Worm (Caenorhabditis elegans) whole organism, L3 larva: ENCODE results near the gene klf-3.

Experiments
- R02D3.7 ChIP-seq: fragments of 150-350 bp; optimal IDR thresholded peaks from 2 replicates; lab custom pipeline; 2014; ENCODE audit warnings: missing biosample characterization, missing genetic modification characterization
- ZK546.5 ChIP-seq: sonication (generic microtip); optimal IDR thresholded peaks from 2 replicates; lab custom pipeline; 2017; ENCODE audit warnings: missing biosample characterization, missing genetic modification characterization
- aly-2 ChIP-seq: fragments of 150-350 bp; optimal IDR thresholded peaks from 2 replicates; lab custom pipeline; 2014; ENCODE audit warnings: missing biosample characterization, missing genetic modification characterization
- ama-1 ChIP-seq: fragments of 150-350 bp; optimal IDR thresholded peaks from 2 replicates; lab custom pipeline; 2018
- ceh-16 ChIP-seq: sonication (generic microtip); optimal IDR thresholded peaks from 2 replicates; lab custom pipeline; 2017; ENCODE audit warnings: missing biosample characterization, missing genetic modification characterization
- ceh-82 ChIP-seq: fragments of 150-350 bp; optimal IDR thresholded peaks from 2 replicates; lab custom pipeline; 2014; ENCODE audit warnings: missing biosample characterization, missing genetic modification characterization
- ceh-9 ChIP-seq: sonication (generic microtip); optimal IDR thresholded peaks from 2 replicates; lab custom pipeline; 2018; ENCODE audit warnings: missing biosample characterization, missing genetic modification characterization
- daf-12 ChIP-seq: fragments of 150-350 bp; optimal IDR thresholded peaks from 2 replicates; lab custom pipeline; 2014; ENCODE audit warnings: missing biosample characterization, missing genetic modification reagents, missing genetic modification characterization
- egl-27 ChIP-seq: sonication (generic microtip); optimal IDR thresholded peaks from 4 replicates; lab custom pipeline; 2017; ENCODE audit warnings: missing biosample characterization, missing genetic modification reagents, missing genetic modification characterization
- egl-5 ChIP-seq: fragments of 150-350 bp; optimal IDR thresholded peaks from 2 replicates; lab custom pipeline; 2017; ENCODE audit warnings: missing biosample characterization, missing genetic modification reagents, missing genetic modification characterization, inconsistent platforms
- elt-2 ChIP-seq: sonication (generic microtip); optimal IDR thresholded peaks from 2 replicates; lab custom pipeline; 2016; ENCODE audit warnings: missing genetic modification reagents, mild to moderate bottlenecking, missing genetic modification characterization, missing compliant biosample characterization
- elt-3 ChIP-seq, 3 experiments: fragments of 150-350 bp in 1 of 3; sonication (generic microtip) in 2 of 3; optimal IDR thresholded peaks; 2 replicates in 2 of 3; 4 replicates in 1 of 3; lab custom pipeline; 2014 to 2017; ENCODE audit warnings: missing biosample characterization in 3 of 3, missing genetic modification characterization in 3 of 3
- fkh-10 ChIP-seq: sonication (generic microtip); optimal IDR thresholded peaks from 2 replicates; lab custom pipeline; 2017; ENCODE audit warnings: missing biosample characterization, missing genetic modification reagents, missing genetic modification characterization
- fkh-2 ChIP-seq: fragments of 150-350 bp; optimal IDR thresholded peaks from 2 replicates; lab custom pipeline; 2014; ENCODE audit warnings: missing biosample characterization, missing genetic modification reagents, missing genetic modification characterization
- fos-1 ChIP-seq: fragments of 150-350 bp; optimal IDR thresholded peaks from 2 replicates; lab custom pipeline; 2014; ENCODE audit warnings: missing biosample characterization, missing genetic modification characterization
- hmg-11 ChIP-seq: sonication (generic microtip); optimal IDR thresholded peaks from 2 replicates; lab custom pipeline; 2016; ENCODE audit warnings: missing genetic modification characterization, missing compliant biosample characterization
- jun-1 ChIP-seq: fragments of 150-350 bp; optimal IDR thresholded peaks from 2 replicates; lab custom pipeline; 2014; ENCODE audit warnings: missing biosample characterization, missing genetic modification reagents, missing genetic modification characterization
- lin-39 ChIP-seq: fragments of 150-350 bp; optimal IDR thresholded peaks from 2 replicates; lab custom pipeline; 2018; ENCODE audit warnings: missing biosample characterization, missing genetic modification reagents, missing genetic modification characterization
- lsy-12 ChIP-seq: sonication (generic microtip); optimal IDR thresholded peaks from 2 replicates; lab custom pipeline; 2016; ENCODE audit warnings: mild to moderate bottlenecking, missing genetic modification characterization, missing compliant biosample characterization
- mml-1 ChIP-seq: fragments of 150-350 bp; sonication (generic microtip); optimal IDR thresholded peaks from 3 replicates; lab custom pipeline; 2014; ENCODE audit warnings: missing biosample characterization, missing genetic modification characterization
- nfya-1 ChIP-seq: sonication (generic microtip); optimal IDR thresholded peaks from 2 replicates; lab custom pipeline; 2017; ENCODE audit warnings: missing genetic modification characterization, mild to moderate bottlenecking, missing compliant biosample characterization, antibody characterized with exemption, moderate library complexity; ENCODE audit not compliant: insufficient read depth
- nhr-11 ChIP-seq: fragments of 150-350 bp; optimal IDR thresholded peaks from 2 replicates; lab custom pipeline; 2014; ENCODE audit warnings: missing biosample characterization, missing genetic modification characterization
- nhr-12 ChIP-seq: fragments of 150-350 bp; optimal IDR thresholded peaks from 2 replicates; lab custom pipeline; 2014; ENCODE audit warnings: missing biosample characterization, missing genetic modification characterization
- nhr-237 ChIP-seq: fragments of 150-350 bp; optimal IDR thresholded peaks from 2 replicates; lab custom pipeline; 2014; ENCODE audit warnings: missing biosample characterization, missing genetic modification characterization
- nhr-25 ChIP-seq: sonication (generic microtip); optimal IDR thresholded peaks from 2 replicates; lab custom pipeline; 2017; ENCODE audit warnings: missing biosample characterization, missing genetic modification characterization
- nhr-28 ChIP-seq: fragments of 150-350 bp; optimal IDR thresholded peaks from 2 replicates; lab custom pipeline; 2014; ENCODE audit warnings: missing biosample characterization, missing genetic modification characterization
- nhr-67 ChIP-seq: fragments of 150-350 bp; optimal IDR thresholded peaks from 2 replicates; lab custom pipeline; 2014; ENCODE audit warnings: missing biosample characterization, missing genetic modification characterization
- nhr-76 ChIP-seq: fragments of 150-350 bp; sonication (generic microtip); optimal IDR thresholded peaks from 5 replicates; lab custom pipeline; 2014; ENCODE audit warnings: missing biosample characterization, missing genetic modification characterization
- nhr-77 ChIP-seq: fragments of 150-350 bp; optimal IDR thresholded peaks from 2 replicates; lab custom pipeline; 2014; ENCODE audit warnings: missing biosample characterization, missing genetic modification characterization
- pqm-1 ChIP-seq: fragments of 150-350 bp; optimal IDR thresholded peaks from 2 replicates; lab custom pipeline; 2017; ENCODE audit warnings: missing biosample characterization, missing genetic modification characterization, inconsistent platforms
- sea-2 ChIP-seq: fragments of 150-350 bp; sonication (generic microtip); optimal IDR thresholded peaks from 4 replicates; lab custom pipeline; 2014; ENCODE audit warnings: missing biosample characterization, missing genetic modification reagents, missing genetic modification characterization
- skn-1 ChIP-seq: fragments of 150-350 bp; optimal IDR thresholded peaks from 2 replicates; lab custom pipeline; 2014; ENCODE audit warnings: missing biosample characterization, missing genetic modification characterization
- tbx-2 ChIP-seq: sonication (generic microtip); optimal IDR thresholded peaks from 2 replicates; lab custom pipeline; 2016; ENCODE audit warnings: mild to moderate bottlenecking, missing genetic modification characterization, missing compliant biosample characterization
- unc-39 ChIP-seq: sonication (generic microtip); optimal IDR thresholded peaks from 4 replicates; lab custom pipeline; 2017; ENCODE audit warnings: missing biosample characterization, missing genetic modification characterization
- unc-62 ChIP-seq: fragments of 150-350 bp; sonication (generic microtip); optimal IDR thresholded peaks from 4 replicates; lab custom pipeline; 2014; ENCODE audit warnings: missing biosample characterization, missing genetic modification reagents, missing genetic modification characterization
- zag-1 ChIP-seq: fragments of 150-350 bp; optimal IDR thresholded peaks from 2 replicates; lab custom pipeline; 2014; ENCODE audit warnings: missing biosample characterization, missing genetic modification characterization
- ztf-11 ChIP-seq: fragments of 150-350 bp; optimal IDR thresholded peaks from 2 replicates; lab custom pipeline; 2014; ENCODE audit warnings: missing biosample characterization, missing genetic modification characterization

Gene klf-3

DNA sequence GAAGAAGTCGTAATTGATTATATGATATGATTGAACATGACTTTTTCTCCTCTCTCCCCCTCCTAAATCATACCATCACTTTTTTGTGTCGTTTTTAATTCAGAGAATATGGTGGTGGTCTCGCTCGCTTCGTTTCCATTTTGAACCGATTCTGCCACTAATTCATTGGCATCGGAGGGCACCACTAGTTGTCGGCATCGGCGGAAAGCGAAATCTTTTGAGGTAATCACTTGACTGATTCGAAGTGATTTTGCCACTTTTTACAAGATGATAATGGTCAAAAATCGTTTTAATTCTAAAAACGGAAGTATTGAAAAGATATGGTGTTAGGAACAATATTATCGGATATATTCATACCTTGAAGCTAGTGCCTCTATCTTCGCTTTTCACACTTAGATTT, at the start of gene klf-3:
klf-3 (plus strand) TSS at position 109 of the 400 bp plus-strand sequence.
- TF ChIP-seq nhr-67 (tag; lab: Kevin White, UChicago) (no peak), egl-5 (tag; lab: Kevin White, UChicago) (no peak), tbx-2 (no peak), zag-1 (tag; lab: Kevin White, UChicago) (no peak), lin-39 (no peak), nhr-11 (tag; lab: Kevin White, UChicago) (no peak), ceh-9 (tag; lab: Kevin White, UChicago) (no peak), mml-1 (no peak), skn-1 (tag; lab: Kevin White, UChicago) (no peak), nfya-1 (tag; lab: Kevin White, UChicago) (no peak), nhr-76 (tag; lab: Kevin White, UChicago) (no peak), fos-1 (tag; lab: Kevin White, UChicago) (no peak)

DNA sequence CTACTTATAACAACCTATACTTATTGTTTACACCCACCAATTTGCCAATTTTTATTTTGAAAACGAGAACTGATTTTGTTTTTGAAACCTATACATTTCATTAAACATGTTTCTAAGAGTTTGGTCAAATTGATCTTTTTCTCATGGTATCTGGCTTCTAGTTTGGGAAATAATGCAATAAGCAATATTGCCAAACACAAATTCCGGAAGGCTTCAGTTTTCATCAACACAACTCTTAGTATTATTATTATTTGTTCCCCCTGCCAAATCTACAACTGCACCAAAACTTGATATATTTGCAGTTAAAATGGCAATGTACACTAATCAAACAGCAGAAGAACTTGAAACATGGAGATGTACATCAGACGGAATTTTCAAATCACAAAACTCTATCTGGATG, 48.0 kb upstream of the klf-3 start, which contains the start of gene sra-27:
sra-27 (plus strand) TSS at position 301 of the 400 bp plus-strand sequence.
- TF ChIP-seq tbx-2 (no peak), nfya-1 (tag; lab: Kevin White, UChicago) (no peak), nhr-77 (tag; lab: Kevin White, UChicago) (no peak), nhr-237 (tag; lab: Kevin White, UChicago) (no peak), egl-27 (tag; lab: Kevin White, UChicago) (no peak), ZK546.5 (tag; lab: Kevin White, UChicago) (no peak), elt-2 (no peak), daf-12 (no peak), R02D3.7 (no peak)

DNA sequence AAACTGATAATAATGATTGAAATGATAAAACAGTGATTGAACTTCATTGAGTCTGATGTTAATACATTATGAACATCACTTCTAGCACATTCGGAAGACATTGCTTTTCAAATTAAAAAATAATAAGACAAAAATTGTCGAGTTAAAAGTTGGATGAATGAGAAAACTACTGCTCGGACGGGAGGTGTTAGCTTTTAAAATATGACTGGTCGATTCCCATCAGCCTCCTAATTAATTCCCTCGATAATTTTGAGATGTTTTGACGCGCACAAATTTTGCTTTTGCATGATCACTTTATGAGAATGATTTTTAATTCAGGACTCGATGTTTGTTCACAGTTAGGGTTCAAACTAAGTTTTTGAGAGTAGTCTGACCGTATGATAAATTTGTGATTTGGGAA, 43.0 kb upstream of the klf-3 start, which contains the start of gene sra-28:
sra-28 (minus strand) TSS at position 101 of the 400 bp plus-strand sequence.
- TF ChIP-seq hmg-11 (tag; lab: Kevin White, UChicago) (no peak), nhr-11 (tag; lab: Kevin White, UChicago) (no peak), R02D3.7 (no peak), ztf-11 (no peak), ceh-82 (tag; lab: Kevin White, UChicago) (no peak), ceh-16 (tag; lab: Kevin White, UChicago) (no peak), ZK546.5 (tag; lab: Kevin White, UChicago) (no peak), egl-27 (tag; lab: Kevin White, UChicago) (no peak), nhr-76 (tag; lab: Kevin White, UChicago) (no peak), tbx-2 (no peak), ceh-9 (tag; lab: Kevin White, UChicago) (no peak), ama-1 (lab: Kevin White, UChicago) (no peak), fkh-2 (no peak), lsy-12 (tag; lab: Kevin White, UChicago) (no peak), nfya-1 (tag; lab: Kevin White, UChicago) (no peak), unc-39 (no peak), elt-3 (tag; optimal IDR thresholded peaks at IDR 0.05; lab: Kevin White, UChicago) (no peak), jun-1 (no peak)

DNA sequence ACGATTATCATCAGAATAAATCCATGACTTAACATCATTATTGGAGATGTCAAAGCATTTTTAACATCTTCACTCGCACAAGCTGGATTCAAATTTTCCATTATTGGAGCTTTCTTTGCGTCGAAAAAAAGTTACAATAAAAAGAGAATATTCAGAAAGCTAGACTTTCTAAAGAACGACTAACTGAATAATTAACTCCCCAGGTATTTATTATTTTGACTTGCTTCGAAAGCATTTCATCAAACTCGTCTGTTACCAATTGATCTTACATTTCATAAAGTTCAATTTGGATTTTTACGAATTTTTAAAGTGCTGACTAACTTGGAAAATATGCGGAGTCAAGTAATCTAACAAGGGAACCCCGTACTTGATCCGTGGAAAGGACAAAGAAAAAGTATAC, 41.0 kb upstream of the klf-3 start, which contains the start of gene sra-29:
sra-29 (minus strand) TSS at position 101 of the 400 bp plus-strand sequence.
- no peak for TF ChIP-seq nhr-76 (tag; lab: Kevin White, UChicago)
- TF ChIP-seq pqm-1: no peak
- TF ChIP-seq ceh-16 (tag; lab: Kevin White, UChicago): no peak

DNA sequence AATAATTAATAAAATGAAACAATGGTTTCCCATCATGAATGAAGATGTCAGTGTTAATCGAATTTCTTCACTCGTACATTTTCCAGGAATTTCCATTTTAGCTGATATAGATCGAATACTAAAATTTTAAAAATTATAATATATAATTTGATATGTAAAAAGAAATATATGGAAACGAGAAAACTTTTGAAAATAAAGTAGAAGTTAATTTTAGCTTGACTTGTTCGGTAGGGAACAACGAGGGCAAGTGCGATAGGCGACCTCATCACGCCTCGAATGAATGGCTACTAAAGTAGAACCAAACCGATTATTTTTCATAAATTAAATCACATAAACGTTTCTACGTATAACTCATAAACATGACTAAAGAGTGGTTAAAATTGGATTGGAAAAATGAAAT, 38.3 kb upstream of the klf-3 start, which contains the start of gene sra-31:
sra-31 (minus strand) TSS at position 101 of the 400 bp plus-strand sequence.
- TF ChIP-seq egl-27 (tag; lab: Kevin White, UChicago) (no peak), ceh-9 (tag; lab: Kevin White, UChicago) (no peak), mml-1 (no peak), ceh-16 (tag; lab: Kevin White, UChicago) (no peak), sea-2 (GFP tag; lab: Kevin White, UChicago) (no peak), zag-1 (tag; lab: Kevin White, UChicago) (no peak), elt-2 (no peak), unc-62 (GFP tag; lab: Kevin White, UChicago) (no peak), nhr-25 (tag; lab: Kevin White, UChicago) (no peak), pqm-1 (no peak), nhr-12 (no peak), fkh-2 (no peak), nhr-237 (tag; lab: Kevin White, UChicago) (no peak), nhr-28 (tag; lab: Kevin White, UChicago) (no peak), fkh-10 (GFP tag; lab: Kevin White, UChicago) (no peak), ceh-82 (tag; lab: Kevin White, UChicago) (no peak), tbx-2 (no peak), aly-2 (tag; lab: Kevin White, UChicago) (no peak)
- TF ChIP-seq, all 47 proteins: peak for 0
